Worm (Caenorhabditis elegans) whole organism, L2 larva: ENCODE results near the gene ZC513.3.
A peak's percentile ranks its signal among the peaks of the same experiment; 100 is the strongest.

ENCODE experiments used
- C34F6.9 ChIP-seq: fragments of 150-350 bp; optimal IDR thresholded peaks from 2 replicates; lab custom pipeline; 2014; ENCODE audit warnings: missing biosample characterization, missing genetic modification characterization
- F13H6.1 ChIP-seq: sonication (generic microtip); optimal IDR thresholded peaks from 2 replicates; lab custom pipeline; 2016; ENCODE audit warnings: missing genetic modification characterization, missing compliant biosample characterization
- R02D3.7 ChIP-seq: fragments of 150-350 bp; optimal IDR thresholded peaks from 2 replicates; lab custom pipeline; 2014; ENCODE audit warnings: missing biosample characterization, missing genetic modification characterization
- Y55F3AM.14 ChIP-seq: fragments of 200-800 bp; sonication (Bioruptor generic); optimal IDR thresholded peaks from 2 replicates; lab custom pipeline; 2018; ENCODE audit warnings: mild to moderate bottlenecking, missing genetic modification characterization, missing compliant biosample characterization
- ZK546.5 ChIP-seq: sonication (generic microtip); optimal IDR thresholded peaks from 2 replicates; lab custom pipeline; 2017; ENCODE audit warnings: missing biosample characterization, missing genetic modification characterization
- alr-1 ChIP-seq: fragments of 150-350 bp; optimal IDR thresholded peaks from 2 replicates; lab custom pipeline; 2014; ENCODE audit warnings: missing biosample characterization, missing genetic modification characterization
- aly-2 ChIP-seq: fragments of 150-350 bp; optimal IDR thresholded peaks from 2 replicates; lab custom pipeline; 2014; ENCODE audit warnings: missing biosample characterization, missing genetic modification characterization
- blmp-1 ChIP-seq: sonication (generic microtip); optimal IDR thresholded peaks from 2 replicates; lab custom pipeline; 2017; ENCODE audit warnings: missing genetic modification characterization, mild to moderate bottlenecking, missing compliant biosample characterization, antibody characterized with exemption, moderate library complexity; ENCODE audit not compliant: insufficient read depth
- ceh-16 ChIP-seq: fragments of 150-350 bp; optimal IDR thresholded peaks from 2 replicates; lab custom pipeline; 2014; ENCODE audit warnings: missing biosample characterization, missing genetic modification characterization
- ceh-82 ChIP-seq: fragments of 150-350 bp; optimal IDR thresholded peaks from 2 replicates; lab custom pipeline; 2014; ENCODE audit warnings: missing biosample characterization, missing genetic modification characterization
- dmd-4 ChIP-seq: sonication (generic microtip); optimal IDR thresholded peaks from 2 replicates; lab custom pipeline; 2017; ENCODE audit warnings: missing biosample characterization, missing genetic modification characterization
- egl-27 ChIP-seq: sonication (generic microtip); optimal IDR thresholded peaks from 3 replicates; lab custom pipeline; 2017; ENCODE audit warnings: missing biosample characterization, missing genetic modification reagents, missing genetic modification characterization
- elt-1 ChIP-seq: fragments of 150-350 bp; optimal IDR thresholded peaks from 2 replicates; lab custom pipeline; 2014; ENCODE audit warnings: missing biosample characterization, missing genetic modification characterization
- elt-3 ChIP-seq: sonication (generic microtip); optimal IDR thresholded peaks from 2 replicates; lab custom pipeline; 2017; ENCODE audit warnings: missing biosample characterization, missing genetic modification characterization
- fos-1 ChIP-seq: fragments of 150-350 bp; optimal IDR thresholded peaks from 2 replicates; lab custom pipeline; 2014; ENCODE audit warnings: missing biosample characterization, missing genetic modification characterization
- gmeb-1 ChIP-seq: fragments of 150-350 bp; optimal IDR thresholded peaks from 2 replicates; lab custom pipeline; 2014; ENCODE audit warnings: missing biosample characterization, missing genetic modification characterization
- lin-13 ChIP-seq: fragments of 150-350 bp; optimal IDR thresholded peaks from 2 replicates; lab custom pipeline; 2014; ENCODE audit warnings: missing biosample characterization, missing genetic modification reagents, missing genetic modification characterization
- lin-39 ChIP-seq: fragments of 150-350 bp; optimal IDR thresholded peaks from 2 replicates; lab custom pipeline; 2014; ENCODE audit warnings: missing biosample characterization, missing genetic modification reagents, missing genetic modification characterization
- lsy-2 ChIP-seq, 2 experiments: fragments of 150-350 bp in 1 of 2; sonication (generic microtip) in 1 of 2; optimal IDR thresholded peaks; 2 replicates each; lab custom pipeline; 2014 to 2017; ENCODE audit warnings: missing biosample characterization in 2 of 2, missing genetic modification characterization in 2 of 2
- mdl-1 ChIP-seq, 2 experiments: fragments of 150-350 bp in 1 of 2; sonication (generic microtip) in 1 of 2; optimal IDR thresholded peaks; 2 replicates each; lab custom pipeline; 2017; ENCODE audit warnings: missing biosample characterization in 2 of 2, missing genetic modification characterization in 2 of 2
- nhr-10 ChIP-seq: sonication (generic microtip); optimal IDR thresholded peaks from 2 replicates; lab custom pipeline; 2017; ENCODE audit warnings: missing biosample characterization, missing genetic modification characterization
- nhr-11 ChIP-seq: fragments of 150-350 bp; optimal IDR thresholded peaks from 2 replicates; lab custom pipeline; 2014; ENCODE audit warnings: missing biosample characterization, missing genetic modification characterization
- nhr-12 ChIP-seq: fragments of 150-350 bp; optimal IDR thresholded peaks from 2 replicates; lab custom pipeline; 2014; ENCODE audit warnings: missing biosample characterization, missing genetic modification characterization
- nhr-21 ChIP-seq: fragments of 150-350 bp; optimal IDR thresholded peaks from 2 replicates; lab custom pipeline; 2014; ENCODE audit warnings: missing biosample characterization, missing genetic modification characterization
- nhr-23 ChIP-seq: fragments of 150-350 bp; optimal IDR thresholded peaks from 2 replicates; lab custom pipeline; 2014; ENCODE audit warnings: missing biosample characterization, missing genetic modification reagents, missing genetic modification characterization
- nhr-237 ChIP-seq: fragments of 150-350 bp; optimal IDR thresholded peaks from 2 replicates; lab custom pipeline; 2014; ENCODE audit warnings: missing biosample characterization, missing genetic modification characterization
- nhr-25 ChIP-seq: fragments of 150-350 bp; sonication (generic microtip); optimal IDR thresholded peaks from 3 replicates; lab custom pipeline; 2014; ENCODE audit warnings: missing biosample characterization, missing genetic modification characterization
- nhr-77 ChIP-seq: fragments of 150-350 bp; optimal IDR thresholded peaks from 2 replicates; lab custom pipeline; 2014; ENCODE audit warnings: missing biosample characterization, missing genetic modification characterization
- peb-1 ChIP-seq: fragments of 150-350 bp; optimal IDR thresholded peaks from 2 replicates; lab custom pipeline; 2014; ENCODE audit warnings: missing biosample characterization, missing genetic modification characterization
- sem-4 ChIP-seq: fragments of 150-350 bp; optimal IDR thresholded peaks from 2 replicates; lab custom pipeline; 2014; ENCODE audit warnings: missing biosample characterization, missing genetic modification reagents, missing genetic modification characterization
- skn-1 ChIP-seq: sonication (generic microtip); optimal IDR thresholded peaks from 2 replicates; lab custom pipeline; 2017; ENCODE audit warnings: missing biosample characterization, missing genetic modification characterization
- sma-3 ChIP-seq: sonication (generic microtip); optimal IDR thresholded peaks from 2 replicates; lab custom pipeline; 2016; ENCODE audit warnings: missing genetic modification reagents, missing genetic modification characterization, missing compliant biosample characterization
- sma-9 ChIP-seq, 2 experiments: fragments of 150-350 bp in 1 of 2; sonication (generic microtip) in 1 of 2; optimal IDR thresholded peaks; 2 replicates each; lab custom pipeline; 2014 to 2016; ENCODE audit warnings: missing genetic modification characterization in 2 of 2, mild to moderate bottlenecking in 1 of 2, missing biosample characterization in 1 of 2, missing compliant biosample characterization in 1 of 2, missing genetic modification reagents in 1 of 2, moderate library complexity in 1 of 2
- snpc-4 ChIP-seq: fragments of 150-350 bp; optimal IDR thresholded peaks from 2 replicates; lab custom pipeline; 2014; ENCODE audit warnings: missing biosample characterization, missing genetic modification characterization
- unc-39 ChIP-seq: fragments of 150-350 bp; optimal IDR thresholded peaks from 2 replicates; lab custom pipeline; 2014; ENCODE audit warnings: missing biosample characterization, missing genetic modification characterization
- unc-55 ChIP-seq: fragments of 150-350 bp; sonication (generic microtip); optimal IDR thresholded peaks from 3 replicates; lab custom pipeline; 2014; ENCODE audit warnings: missing biosample characterization, missing genetic modification reagents, missing genetic modification characterization
- zag-1 ChIP-seq: fragments of 150-350 bp; optimal IDR thresholded peaks from 2 replicates; lab custom pipeline; 2014; ENCODE audit warnings: missing biosample characterization, missing genetic modification characterization
- ztf-11 ChIP-seq: sonication (generic microtip); optimal IDR thresholded peaks from 2 replicates; lab custom pipeline; 2017; ENCODE audit warnings: missing biosample characterization, missing genetic modification characterization
- ztf-4 ChIP-seq: fragments of 150-350 bp; optimal IDR thresholded peaks from 2 replicates; lab custom pipeline; 2014; ENCODE audit warnings: missing biosample characterization, missing genetic modification characterization

ZC513.3 gene

DNA sequence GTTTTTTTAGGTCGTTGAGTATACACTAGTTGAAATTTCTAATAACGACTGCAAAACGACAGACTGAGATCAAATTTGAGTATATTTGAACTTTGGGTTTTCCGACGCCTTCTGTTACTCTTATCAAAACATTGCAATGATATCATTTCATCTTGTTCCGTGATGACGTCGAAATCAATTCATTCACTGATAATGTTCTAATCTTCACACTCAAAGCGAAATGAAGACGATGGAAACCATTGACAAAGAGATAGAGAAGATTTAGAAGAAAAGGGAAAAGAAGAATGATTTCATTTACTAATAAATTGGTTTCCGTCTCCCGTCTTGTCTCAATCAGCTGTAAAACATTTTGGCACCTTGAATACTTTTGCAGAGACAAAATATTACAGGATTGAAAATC lies 26.4 kb downstream of the ZC513.3 start:
- TF ChIP-seq unc-55 (GFP tag; lab: Kevin White, UChicago) (no peak), mdl-1 (tag; optimal IDR thresholded peaks at IDR 0.05; lab: Kevin White, UChicago) (no peak), lin-39 (tag; lab: Kevin White, UChicago) (no peak), nhr-77 (tag; lab: Kevin White, UChicago) (no peak), elt-1 (no peak), sma-3 (GFP tag; lab: Kevin White, UChicago) (peak; percentile 14), elt-3 (tag; lab: Kevin White, UChicago) (no peak), sem-4 (no peak), snpc-4 (tag; lab: Kevin White, UChicago) (no peak), R02D3.7 (tag; lab: Kevin White, UChicago) (no peak), nhr-12 (tag; lab: Kevin White, UChicago) (no peak), sma-9 (GFP tag; optimal IDR thresholded peaks at IDR 0.05; lab: Kevin White, UChicago) (peak; percentile 85), sma-9 (tag; optimal IDR thresholded peaks at IDR 0.05; lab: Kevin White, UChicago) (no peak), nhr-237 (tag; lab: Kevin White, UChicago) (no peak), peb-1 (tag; lab: Kevin White, UChicago) (no peak), C34F6.9 (tag; lab: Kevin White, UChicago) (no peak), fos-1 (tag; lab: Kevin White, UChicago) (peak; percentile 30), lsy-2 (tag; optimal IDR thresholded peaks at IDR 0.05; lab: Kevin White, UChicago) (no peak), skn-1 (tag; lab: Kevin White, UChicago) (no peak), ceh-82 (tag; lab: Kevin White, UChicago) (no peak), blmp-1 (tag; lab: Kevin White, UChicago) (peak; percentile 71), ztf-11 (tag; lab: Kevin White, UChicago) (no peak), nhr-23 (tag; lab: Kevin White, UChicago) (no peak), ceh-16 (tag; lab: Kevin White, UChicago) (no peak), nhr-21 (tag; lab: Kevin White, UChicago) (peak; percentile 48)

DNA sequence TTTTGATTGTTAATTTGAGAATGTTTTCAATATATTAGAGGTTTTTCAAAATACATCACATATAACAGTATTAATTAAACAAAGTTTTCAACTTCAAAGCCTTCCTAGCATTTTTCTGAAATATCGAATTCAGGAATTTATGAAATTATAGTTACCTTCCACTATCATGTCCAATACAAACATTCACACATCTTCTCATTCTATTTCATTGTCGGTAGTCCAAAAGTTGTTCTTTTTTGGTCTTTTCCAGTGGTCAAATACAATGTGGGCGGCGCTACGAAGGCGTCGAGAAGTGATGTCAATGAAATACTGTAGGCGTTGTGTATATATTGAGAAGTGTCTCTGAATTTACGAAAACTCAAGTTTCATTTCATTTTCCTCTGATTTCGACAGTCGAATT lies 28.9 kb downstream of the ZC513.3 start, which contains the start of gene catp-3:
TSS of gene catp-3 (plus strand) at position 301 of the 400 bp plus-strand sequence.
- TF ChIP-seq Y55F3AM.14 (GFP tag; lab: Kevin White, UChicago) (no peak), nhr-21 (tag; lab: Kevin White, UChicago) (no peak), C34F6.9 (tag; lab: Kevin White, UChicago) (no peak), dmd-4 (tag; lab: Kevin White, UChicago) (no peak), aly-2 (no peak), sem-4 (no peak), nhr-10 (tag; lab: Kevin White, UChicago) (no peak), nhr-12 (tag; lab: Kevin White, UChicago) (no peak), ztf-11 (tag; lab: Kevin White, UChicago) (no peak), ztf-4 (tag; lab: Kevin White, UChicago) (no peak), lin-39 (tag; lab: Kevin White, UChicago) (no peak), zag-1 (tag; lab: Kevin White, UChicago) (no peak), lin-13 (no peak), ZK546.5 (tag; lab: Kevin White, UChicago) (no peak), ceh-16 (tag; lab: Kevin White, UChicago) (no peak), R02D3.7 (tag; lab: Kevin White, UChicago) (no peak), lsy-2 (tag; optimal IDR thresholded peaks at IDR 0.05; lab: Kevin White, UChicago) (no peak), F13H6.1 (no peak), blmp-1 (tag; lab: Kevin White, UChicago) (no peak)

DNA sequence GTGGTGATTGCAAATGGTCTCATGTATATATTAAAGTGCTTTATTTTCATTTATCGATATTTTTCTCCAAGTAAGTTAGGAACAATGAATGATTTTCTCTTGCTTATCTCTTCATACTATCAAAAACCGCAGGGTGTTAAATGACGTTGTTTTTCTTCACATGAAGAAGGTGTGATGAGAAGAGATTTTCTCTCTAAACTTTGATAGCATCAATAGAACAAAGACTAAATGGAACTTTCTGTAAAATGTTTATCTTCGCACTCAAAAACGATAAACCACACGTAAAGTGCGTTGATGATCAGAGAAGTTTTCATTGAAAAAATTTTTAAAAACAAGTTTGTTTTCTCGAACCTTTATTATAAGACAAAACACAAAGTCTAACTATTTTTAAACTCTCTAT lies 33.0 kb downstream of the ZC513.3 start:
- TF ChIP-seq dmd-4 (tag; lab: Kevin White, UChicago) (no peak), ztf-4 (tag; lab: Kevin White, UChicago) (no peak), ZK546.5 (tag; lab: Kevin White, UChicago) (no peak), elt-3 (tag; lab: Kevin White, UChicago) (no peak), nhr-25 (tag; lab: Kevin White, UChicago) (peak; percentile 71), gmeb-1 (tag; lab: Kevin White, UChicago) (no peak), skn-1 (tag; lab: Kevin White, UChicago) (no peak), lsy-2 (tag; optimal IDR thresholded peaks at IDR 0.05; lab: Kevin White, UChicago) (no peak), unc-39 (no peak), nhr-11 (no peak), alr-1 (tag; lab: Kevin White, UChicago) (no peak), blmp-1 (tag; lab: Kevin White, UChicago) (peak; percentile 51), sma-3 (GFP tag; lab: Kevin White, UChicago) (peak; percentile 5), egl-27 (tag; lab: Kevin White, UChicago) (peak; percentile 17), sma-9 (GFP tag; optimal IDR thresholded peaks at IDR 0.05; lab: Kevin White, UChicago) (peak; percentile 77), sma-9 (tag; optimal IDR thresholded peaks at IDR 0.05; lab: Kevin White, UChicago) (no peak)
